Worm (Caenorhabditis elegans): ENCODE results near the gene wdfy-2.

Gene wdfy-2

ce11 chrII:9319058-9319915 is at the start of gene wdfy-2, which contains the start of gene csa-1:
wdfy-2 (plus strand) TSS chrII:9319865.
csa-1 (minus strand) TSS chrII:9319726.
- TF ChIP-seq ref-1 (GFP tag; conservative IDR thresholded peaks at IDR 0.05), result no peak
- TF ChIP-seq med-1 (GFP tag; optimal IDR thresholded peaks at IDR 0.05; ENCODE audit: insufficient read depth), result no peak
- TF ChIP-seq cog-1 (tag; optimal IDR thresholded peaks at IDR 0.05), result no peak

ce11 chrII:9271285-9271684 is 48.4 kb upstream of the wdfy-2 start:
- no peak for TF ChIP-seq T22C8.4 (GFP tag; IDR thresholded peaks at IDR 0.05)
- no peak for TF ChIP-seq klf-2 (GFP tag; conservative IDR thresholded peaks at IDR 0.05)
- no peak for TF ChIP-seq tab-1 (GFP tag; IDR thresholded peaks at IDR 0.05)
- TF ChIP-seq cog-1 (tag; optimal IDR thresholded peaks at IDR 0.05), result no peak
- TF ChIP-seq ref-1 (GFP tag; conservative IDR thresholded peaks at IDR 0.05), result no peak
- TF ChIP-seq flt-1 (GFP tag; IDR thresholded peaks at IDR 0.05), result no peak
- no peak for TF ChIP-seq ztf-29 (GFP tag; IDR thresholded peaks at IDR 0.05)
- TF ChIP-seq med-1 (GFP tag; optimal IDR thresholded peaks at IDR 0.05; ENCODE audit: insufficient read depth), result no peak
- TF ChIP-seq ztf-23 (GFP tag; IDR thresholded peaks at IDR 0.05), result no peak

ce11 chrII:9272942-9273341 is 46.7 kb upstream of the wdfy-2 start, which contains the start of gene C01G6.4:
C01G6.4 (minus strand) TSS chrII:9273042.
- TF ChIP-seq tab-1 (GFP tag; IDR thresholded peaks at IDR 0.05) (no peak), ztf-23 (GFP tag; IDR thresholded peaks at IDR 0.05) (no peak), med-1 (GFP tag; optimal IDR thresholded peaks at IDR 0.05; ENCODE audit: insufficient read depth) (no peak), flt-1 (GFP tag; IDR thresholded peaks at IDR 0.05) (no peak), T22C8.4 (GFP tag; IDR thresholded peaks at IDR 0.05) (no peak), cog-1 (tag; optimal IDR thresholded peaks at IDR 0.05) (no peak), klf-2 (GFP tag; conservative IDR thresholded peaks at IDR 0.05) (no peak), ref-1 (GFP tag; conservative IDR thresholded peaks at IDR 0.05) (no peak), ztf-29 (GFP tag; IDR thresholded peaks at IDR 0.05) (no peak)

ce11 chrII:9273984-9274383 is 45.7 kb upstream of the wdfy-2 start:
- TF ChIP-seq T22C8.4 (GFP tag; IDR thresholded peaks at IDR 0.05), result no peak
- no peak for TF ChIP-seq ztf-23 (GFP tag; IDR thresholded peaks at IDR 0.05)
- TF ChIP-seq ref-1 (GFP tag; conservative IDR thresholded peaks at IDR 0.05), result no peak
- TF ChIP-seq med-1 (GFP tag; optimal IDR thresholded peaks at IDR 0.05; ENCODE audit: insufficient read depth), result no peak
- no peak for TF ChIP-seq flt-1 (GFP tag; IDR thresholded peaks at IDR 0.05)
- TF ChIP-seq tab-1 (GFP tag; IDR thresholded peaks at IDR 0.05), result no peak
- TF ChIP-seq cog-1 (tag; optimal IDR thresholded peaks at IDR 0.05), result no peak

ce11 chrII:9274734-9275133 is 44.9 kb upstream of the wdfy-2 start:
- TF ChIP-seq cog-1 (tag; optimal IDR thresholded peaks at IDR 0.05) (no peak), ref-1 (GFP tag; conservative IDR thresholded peaks at IDR 0.05) (no peak), ztf-23 (GFP tag; IDR thresholded peaks at IDR 0.05) (no peak), tab-1 (GFP tag; IDR thresholded peaks at IDR 0.05) (no peak), flt-1 (GFP tag; IDR thresholded peaks at IDR 0.05) (no peak), T22C8.4 (GFP tag; IDR thresholded peaks at IDR 0.05) (no peak), ztf-29 (GFP tag; IDR thresholded peaks at IDR 0.05) (no peak), med-1 (GFP tag; optimal IDR thresholded peaks at IDR 0.05; ENCODE audit: insufficient read depth) (no peak), klf-2 (GFP tag; conservative IDR thresholded peaks at IDR 0.05) (no peak)

- no peak for TF ChIP-seq ztf-23 (GFP tag; IDR thresholded peaks at IDR 0.05)
- TF ChIP-seq tab-1 (GFP tag; IDR thresholded peaks at IDR 0.05), result no peak
- TF ChIP-seq klf-2 (GFP tag; conservative IDR thresholded peaks at IDR 0.05), result no peak
- no peak for TF ChIP-seq cog-1 (tag; optimal IDR thresholded peaks at IDR 0.05)
Measured at ce11 chrII:9275173-9275572, 44.5 kb upstream of the wdfy-2 start.

ce11 chrII:9277153-9277552 is 42.5 kb upstream of the wdfy-2 start:
- TF ChIP-seq ztf-23 (GFP tag; IDR thresholded peaks at IDR 0.05) (no peak), med-1 (GFP tag; optimal IDR thresholded peaks at IDR 0.05; ENCODE audit: insufficient read depth) (no peak), cog-1 (tag; optimal IDR thresholded peaks at IDR 0.05) (no peak)

- no peak for TF ChIP-seq med-1 (GFP tag; optimal IDR thresholded peaks at IDR 0.05; ENCODE audit: insufficient read depth)
- no peak for TF ChIP-seq flt-1 (GFP tag; IDR thresholded peaks at IDR 0.05)
Measured at ce11 chrII:9279016-9279415, 40.6 kb upstream of the wdfy-2 start.

ce11 chrII:9280048-9280772 is 39.5 kb upstream of the wdfy-2 start, which contains the start of gene gldi-3:
gldi-3 (minus strand) TSS chrII:9280098.
- TF ChIP-seq T22C8.4 (GFP tag; IDR thresholded peaks at IDR 0.05), result no peak
- TF ChIP-seq tab-1 (GFP tag; IDR thresholded peaks at IDR 0.05), result no peak
- TF ChIP-seq ztf-29 (GFP tag; IDR thresholded peaks at IDR 0.05), result no peak
- no peak for TF ChIP-seq ztf-23 (GFP tag; IDR thresholded peaks at IDR 0.05)
- TF ChIP-seq cog-1 (tag; optimal IDR thresholded peaks at IDR 0.05), result no peak
- TF ChIP-seq flt-1 (GFP tag; IDR thresholded peaks at IDR 0.05), result no peak
- TF ChIP-seq med-1 (GFP tag; optimal IDR thresholded peaks at IDR 0.05; ENCODE audit: insufficient read depth), result no peak
- TF ChIP-seq ref-1 (GFP tag; conservative IDR thresholded peaks at IDR 0.05), result no peak

- TF ChIP-seq med-1 (GFP tag; optimal IDR thresholded peaks at IDR 0.05; ENCODE audit: insufficient read depth) (no peak), flt-1 (GFP tag; IDR thresholded peaks at IDR 0.05) (no peak), ztf-23 (GFP tag; IDR thresholded peaks at IDR 0.05) (no peak), T22C8.4 (GFP tag; IDR thresholded peaks at IDR 0.05) (no peak), tab-1 (GFP tag; IDR thresholded peaks at IDR 0.05) (no peak), cog-1 (tag; optimal IDR thresholded peaks at IDR 0.05) (no peak), ref-1 (GFP tag; conservative IDR thresholded peaks at IDR 0.05) (no peak), ztf-29 (GFP tag; IDR thresholded peaks at IDR 0.05) (no peak)
Measured at ce11 chrII:9280846-9281245, 38.8 kb upstream of the wdfy-2 start.
